Fruit fly (Drosophila melanogaster): ENCODE measurements around the gene aus.

Gene aus

dm6 chr3R:21349039-21349781, at the start of gene aus:
Gene aus, minus strand, starts transcription at chr3R:21349601.
- peak; percentile 34 for TF ChIP-seq CG9139 (GFP tag; optimal IDR thresholded peaks at IDR 0.05)
- TF ChIP-seq Sox15 (GFP tag; optimal IDR thresholded peaks at IDR 0.05), result no peak
- peak; percentile 2 for TF ChIP-seq Ets96B (tag; optimal IDR thresholded peaks at IDR 0.05)
- TF ChIP-seq CG6854 (GFP tag; optimal IDR thresholded peaks at IDR 0.05), result peak; percentile 23
- peak; percentile 22 for TF ChIP-seq CG6808 (GFP tag; optimal IDR thresholded peaks at IDR 0.05)
- TF ChIP-seq Met (GFP tag; optimal IDR thresholded peaks at IDR 0.05), result no peak
- peak; percentile 65 for TF ChIP-seq dsx (GFP tag; optimal IDR thresholded peaks at IDR 0.05; ENCODE audit: poor library complexity, severe bottlenecking)
- TF ChIP-seq CG8319 (GFP tag; optimal IDR thresholded peaks at IDR 0.05), result no peak
- TF ChIP-seq CG8119 (GFP tag; IDR thresholded peaks at IDR 0.05), result no peak
- no peak for TF ChIP-seq CG3919 (GFP tag; optimal IDR thresholded peaks at IDR 0.05)
- TF ChIP-seq net (GFP tag; optimal IDR thresholded peaks at IDR 0.05), result peak; percentile 46
- TF ChIP-seq Sox14 (GFP tag; optimal IDR thresholded peaks at IDR 0.05), result peak; percentile 32
- TF ChIP-seq Blimp-1 (GFP tag; optimal IDR thresholded peaks at IDR 0.05), result no peak
- peak; percentile 65 for TF ChIP-seq Eip78C (GFP tag)
- TF ChIP-seq Gug (GFP tag; IDR thresholded peaks at IDR 0.05), result no peak
- no peak for TF ChIP-seq CG4318 (GFP tag; optimal IDR thresholded peaks at IDR 0.05)
- TF ChIP-seq OdsH (GFP tag; optimal IDR thresholded peaks at IDR 0.05), result no peak
- peak; percentile 64 for TF ChIP-seq fkh (GFP tag; optimal IDR thresholded peaks at IDR 0.05)
- no peak for TF ChIP-seq CG11294 (GFP tag; IDR thresholded peaks at IDR 0.05)
- no peak for TF ChIP-seq CG11762 (GFP tag; optimal IDR thresholded peaks at IDR 0.05; ENCODE audit: insufficient read depth)
- no peak for TF ChIP-seq lz (GFP tag; optimal IDR thresholded peaks at IDR 0.05)

- no peak for TF ChIP-seq CG6163 (GFP tag; IDR thresholded peaks at IDR 0.05)
- TF ChIP-seq svp (GFP tag), result peak; percentile 62
Observed at dm6 chr3R:21393005-21393729, 43.8 kb upstream of the aus start.

dm6 chr3R:21392221-21392620, 42.8 kb upstream of the aus start:
- TF ChIP-seq CG10631 (GFP tag; optimal IDR thresholded peaks at IDR 0.05) (no peak), cyc (GFP tag; optimal IDR thresholded peaks at IDR 0.05) (no peak), CG6854 (GFP tag; optimal IDR thresholded peaks at IDR 0.05) (no peak), CG8319 (GFP tag; optimal IDR thresholded peaks at IDR 0.05) (no peak), CG7368 (GFP tag; optimal IDR thresholded peaks at IDR 0.05) (no peak), Eip93F (GFP tag; optimal IDR thresholded peaks at IDR 0.05) (no peak), Ets96B (tag; optimal IDR thresholded peaks at IDR 0.05) (no peak), CG11762 (GFP tag; optimal IDR thresholded peaks at IDR 0.05; ENCODE audit: insufficient read depth) (no peak), salr (GFP tag; optimal IDR thresholded peaks at IDR 0.05) (no peak), CG32006 (GFP tag; optimal IDR thresholded peaks at IDR 0.05) (no peak)

dm6 chr3R:21390959-21391358, 41.6 kb upstream of the aus start:
- no peak for TF ChIP-seq Smox (GFP tag; optimal IDR thresholded peaks at IDR 0.05)
- no peak for TF ChIP-seq achi (GFP tag; optimal IDR thresholded peaks at IDR 0.05)
- no peak for TF ChIP-seq pdm3 (GFP tag; optimal IDR thresholded peaks at IDR 0.05)
- no peak for TF ChIP-seq CG8119 (GFP tag; IDR thresholded peaks at IDR 0.05)
- no peak for TF ChIP-seq Gug (GFP tag; IDR thresholded peaks at IDR 0.05)
- no peak for TF ChIP-seq Hr39 (GFP tag; optimal IDR thresholded peaks at IDR 0.05)
- TF ChIP-seq lz (GFP tag; optimal IDR thresholded peaks at IDR 0.05), result no peak
- no peak for TF ChIP-seq Eip93F (GFP tag; optimal IDR thresholded peaks at IDR 0.05)
- no peak for TF ChIP-seq Eip75B (GFP tag; optimal IDR thresholded peaks at IDR 0.05)
- no peak for TF ChIP-seq Hr4 (GFP tag; optimal IDR thresholded peaks at IDR 0.05)

Data from whole organism, prepupa.